Worm (Caenorhabditis elegans) whole organism, mixed stage, embryonic: ENCODE data around the gene Y41G9A.10.

Experiments used
- M03D4.4 ChIP-seq: sonication (generic microtip); optimal IDR thresholded peaks from 2 replicates; lab custom pipeline; 2017; ENCODE audit warnings: mild to moderate bottlenecking, missing genetic modification characterization, missing compliant biosample characterization
- bed-3 ChIP-seq: fragments of 200-800 bp; sonication (Bioruptor generic); optimal IDR thresholded peaks from 3 replicates; lab custom pipeline; 2018; ENCODE audit warnings: mild to moderate bottlenecking, missing genetic modification characterization, moderate library complexity, missing compliant biosample characterization
- blmp-1 ChIP-seq: fragments of 150-350 bp; optimal IDR thresholded peaks from 2 replicates; lab custom pipeline; 2014; ENCODE audit warnings: missing biosample characterization, missing genetic modification characterization
- ces-1 ChIP-seq: fragments of 150-350 bp; optimal IDR thresholded peaks from 2 replicates; lab custom pipeline; 2014; ENCODE audit warnings: missing biosample characterization, missing genetic modification reagents, missing genetic modification characterization
- cnd-1 ChIP-seq: fragments of 200-800 bp; sonication (Bioruptor generic); optimal IDR thresholded peaks from 2 replicates; lab custom pipeline; 2018; ENCODE audit warnings: mild to moderate bottlenecking, missing genetic modification characterization, missing compliant biosample characterization
- drap-1 ChIP-seq: fragments of 200-800 bp; sonication (Bioruptor generic); optimal IDR thresholded peaks from 3 replicates; lab custom pipeline; 2018; ENCODE audit warnings: mild to moderate bottlenecking, missing genetic modification characterization, missing compliant biosample characterization
- elt-1 ChIP-seq: sonication (generic microtip); optimal IDR thresholded peaks from 2 replicates; lab custom pipeline; 2017; ENCODE audit warnings: missing genetic modification characterization, mild to moderate bottlenecking, missing compliant biosample characterization, antibody characterized with exemption, moderate library complexity, borderline replicate concordance; ENCODE audit not compliant: insufficient read depth
- flh-1 ChIP-seq: fragments of 200-800 bp; sonication (Bioruptor generic); optimal IDR thresholded peaks from 2 replicates; lab custom pipeline; 2018; ENCODE audit warnings: mild to moderate bottlenecking, missing genetic modification characterization, moderate library complexity, missing compliant biosample characterization
- ham-2 ChIP-seq: fragments of 200-800 bp; sonication (Bioruptor generic); optimal IDR thresholded peaks from 2 replicates; lab custom pipeline; 2018; ENCODE audit warnings: mild to moderate bottlenecking, missing genetic modification characterization, missing compliant biosample characterization
- hlh-1 ChIP-seq: fragments of 150-350 bp; optimal IDR thresholded peaks from 2 replicates; lab custom pipeline; 2014; ENCODE audit warnings: missing biosample characterization, missing genetic modification reagents, missing genetic modification characterization
- lin-13 ChIP-seq: fragments of 150-350 bp; optimal IDR thresholded peaks from 2 replicates; lab custom pipeline; 2014; ENCODE audit warnings: missing biosample characterization, missing genetic modification characterization
- lin-32 ChIP-seq: fragments of 200-800 bp; sonication (Bioruptor generic); optimal IDR thresholded peaks from 2 replicates; lab custom pipeline; 2018; ENCODE audit warnings: mild to moderate bottlenecking, missing genetic modification characterization, missing compliant biosample characterization
- lsy-2 ChIP-seq: fragments of 150-350 bp; optimal IDR thresholded peaks from 2 replicates; lab custom pipeline; 2014; ENCODE audit warnings: missing biosample characterization, missing genetic modification characterization
- mab-5 ChIP-seq: fragments of 150-350 bp; optimal IDR thresholded peaks from 2 replicates; lab custom pipeline; 2014; ENCODE audit warnings: missing biosample characterization, missing genetic modification characterization
- mep-1 ChIP-seq: fragments of 150-350 bp; optimal IDR thresholded peaks from 2 replicates; lab custom pipeline; 2017; ENCODE audit warnings: missing biosample characterization, missing genetic modification reagents, missing genetic modification characterization, inconsistent platforms
- nhr-12 ChIP-seq: fragments of 150-350 bp; optimal IDR thresholded peaks from 2 replicates; lab custom pipeline; 2014; ENCODE audit warnings: missing biosample characterization, missing genetic modification characterization
- nhr-2 ChIP-seq: fragments of 150-350 bp; optimal IDR thresholded peaks from 2 replicates; lab custom pipeline; 2014; ENCODE audit warnings: missing biosample characterization, missing genetic modification characterization
- nhr-28 ChIP-seq: fragments of 150-350 bp; optimal IDR thresholded peaks from 2 replicates; lab custom pipeline; 2014; ENCODE audit warnings: missing biosample characterization, missing genetic modification characterization
- nhr-76 ChIP-seq: sonication (generic microtip); optimal IDR thresholded peaks from 2 replicates; lab custom pipeline; 2017; ENCODE audit warnings: missing biosample characterization, missing genetic modification characterization
- pha-4 ChIP-seq: fragments of 150-350 bp; optimal IDR thresholded peaks from 2 replicates; lab custom pipeline; 2018; ENCODE audit warnings: missing biosample characterization, missing genetic modification reagents, missing genetic modification characterization
- sem-2 ChIP-seq: fragments of 200-800 bp; sonication (Bioruptor generic); optimal IDR thresholded peaks from 2 replicates; lab custom pipeline; 2018; ENCODE audit warnings: mild to moderate bottlenecking, missing genetic modification characterization, missing compliant biosample characterization
- snpc-4 ChIP-seq: fragments of 150-350 bp; optimal IDR thresholded peaks from 2 replicates; lab custom pipeline; 2014; ENCODE audit warnings: missing biosample characterization, missing genetic modification characterization
- sptf-1 ChIP-seq: sonication (generic microtip); optimal IDR thresholded peaks from 2 replicates; lab custom pipeline; 2017; ENCODE audit warnings: mild to moderate bottlenecking, missing genetic modification characterization, moderate library complexity, missing compliant biosample characterization
- unc-120 ChIP-seq: sonication (generic microtip); optimal IDR thresholded peaks from 2 replicates; lab custom pipeline; 2017; ENCODE audit warnings: missing genetic modification characterization, missing compliant biosample characterization; ENCODE audit not compliant: poor library complexity, severe bottlenecking
- unc-39 ChIP-seq: fragments of 150-350 bp; optimal IDR thresholded peaks from 2 replicates; lab custom pipeline; 2014; ENCODE audit warnings: missing biosample characterization, missing genetic modification characterization
- unc-62 ChIP-seq: fragments of 150-350 bp; optimal IDR thresholded peaks from 2 replicates; lab custom pipeline; 2014; ENCODE audit warnings: missing biosample characterization, missing genetic modification reagents, missing genetic modification characterization
- zip-8 ChIP-seq: fragments of 150-350 bp; optimal IDR thresholded peaks from 2 replicates; lab custom pipeline; 2014; ENCODE audit warnings: missing biosample characterization, missing genetic modification characterization
- ztf-11 ChIP-seq: fragments of 150-350 bp; optimal IDR thresholded peaks from 2 replicates; lab custom pipeline; 2014; ENCODE audit warnings: missing biosample characterization, missing genetic modification characterization

Gene Y41G9A.10

ce11 chrX:2946508-2947005 lies at the start of gene Y41G9A.10, which contains the start of gene Y41G9A.5:
TSS of gene Y41G9A.10 (minus strand) at chrX:2946558.
TSS of gene Y41G9A.5 (plus strand) at chrX:2946667.
- TF ChIP-seq blmp-1 (tag; lab: Kevin White, UChicago) = no peak
- TF ChIP-seq flh-1 (GFP tag; lab: Kevin White, UChicago) = no peak
- no peak for TF ChIP-seq mab-5 (tag; lab: Kevin White, UChicago)
- no peak for TF ChIP-seq nhr-28 (tag; lab: Kevin White, UChicago)
- TF ChIP-seq pha-4 = no peak
- TF ChIP-seq ces-1 (GFP tag; lab: Kevin White, UChicago) = no peak
- TF ChIP-seq, all 35 proteins: peak for 0

ce11 chrX:2990145-2990544 lies 43.8 kb upstream of the Y41G9A.10 start:
- no peak for TF ChIP-seq lsy-2 (tag; lab: Kevin White, UChicago)
- no peak for TF ChIP-seq ztf-11 (tag; lab: Kevin White, UChicago)
- no peak for TF ChIP-seq pha-4
- no peak for TF ChIP-seq mep-1 (tag; lab: Kevin White, UChicago)
- TF ChIP-seq elt-1 (tag; lab: Kevin White, UChicago) = no peak
- TF ChIP-seq nhr-76 = no peak
- no peak for TF ChIP-seq unc-62
- no peak for TF ChIP-seq drap-1 (GFP tag; lab: Kevin White, UChicago)
- no peak for TF ChIP-seq zip-8 (tag; lab: Kevin White, UChicago)
- no peak for TF ChIP-seq cnd-1 (tag; lab: Kevin White, UChicago)
- TF ChIP-seq unc-120 (tag; lab: Kevin White, UChicago) = no peak
- TF ChIP-seq, all 35 proteins: peak for 0

- TF ChIP-seq drap-1 (GFP tag; lab: Kevin White, UChicago) = no peak
- no peak for TF ChIP-seq ztf-11 (tag; lab: Kevin White, UChicago)
- TF ChIP-seq elt-1 (tag; lab: Kevin White, UChicago) = no peak
- no peak for TF ChIP-seq lin-13 (tag; lab: Kevin White, UChicago)
- no peak for TF ChIP-seq pha-4
- no peak for TF ChIP-seq hlh-1 (tag; lab: Kevin White, UChicago)
- TF ChIP-seq snpc-4 (tag; lab: Kevin White, UChicago) = no peak
- TF ChIP-seq ces-1 (GFP tag; lab: Kevin White, UChicago) = no peak
- no peak for TF ChIP-seq lin-32 (GFP tag; lab: Kevin White, UChicago)
- TF ChIP-seq ham-2 (GFP tag; lab: Kevin White, UChicago) = no peak
- TF ChIP-seq unc-39 = no peak
- no peak for TF ChIP-seq nhr-2 (tag; lab: Kevin White, UChicago)
- TF ChIP-seq nhr-28 (tag; lab: Kevin White, UChicago) = no peak
- no peak for TF ChIP-seq lsy-2 (tag; lab: Kevin White, UChicago)
Observed at ce11 chrX:2983996-2984395, 37.6 kb upstream of the Y41G9A.10 start, which contains the start of gene osm-5. TSS of gene osm-5 (plus strand) at chrX:2984263.

- no peak for TF ChIP-seq hlh-1 (tag; lab: Kevin White, UChicago)
- TF ChIP-seq bed-3 (GFP tag; lab: Kevin White, UChicago) = no peak
- TF ChIP-seq zip-8 (tag; lab: Kevin White, UChicago) = no peak
- TF ChIP-seq flh-1 (GFP tag; lab: Kevin White, UChicago) = no peak
- no peak for TF ChIP-seq sptf-1 (tag; lab: Kevin White, UChicago)
- no peak for TF ChIP-seq unc-120 (tag; lab: Kevin White, UChicago)
- no peak for TF ChIP-seq ham-2 (GFP tag; lab: Kevin White, UChicago)
- no peak for TF ChIP-seq nhr-12 (tag; lab: Kevin White, UChicago)
- no peak for TF ChIP-seq drap-1 (GFP tag; lab: Kevin White, UChicago)
- no peak for TF ChIP-seq elt-1 (tag; lab: Kevin White, UChicago)
- TF ChIP-seq sem-2 (GFP tag; lab: Kevin White, UChicago) = no peak
- TF ChIP-seq ces-1 (GFP tag; lab: Kevin White, UChicago) = no peak
Observed at ce11 chrX:2981715-2982114, 35.4 kb upstream of the Y41G9A.10 start, which contains the start of gene nspg-5. TSS of gene nspg-5 (plus strand) at chrX:2982015.

DNA sequence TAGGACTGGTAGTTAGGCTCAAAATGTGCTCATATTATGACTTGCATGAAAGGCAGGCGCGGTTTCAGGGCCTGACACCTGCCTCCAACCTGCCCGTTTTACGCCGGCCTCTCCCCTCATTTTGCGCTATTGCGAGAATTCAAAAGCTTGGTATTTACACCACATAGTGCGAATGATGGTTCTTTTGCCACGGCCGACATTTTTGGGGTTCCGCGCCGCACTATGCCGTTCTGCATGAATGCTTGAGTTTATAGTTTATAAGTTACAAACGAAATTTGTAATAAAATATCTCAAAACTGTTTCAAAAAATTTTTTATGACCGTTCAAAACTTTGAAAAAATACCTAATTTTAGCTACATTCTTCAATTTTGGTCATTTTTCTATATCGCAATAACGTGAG lies 31.7 kb upstream of the Y41G9A.10 start:
- TF ChIP-seq nhr-76 (no peak), nhr-12 (tag; lab: Kevin White, UChicago) (no peak), M03D4.4 (no peak), ces-1 (GFP tag; lab: Kevin White, UChicago) (no peak), elt-1 (tag; lab: Kevin White, UChicago) (no peak)
